Fruit fly (Drosophila melanogaster): Measurements from ENCODE around the gene PIG-Q.

The PIG-Q gene

dm6 chrX:16358670-16359320 is at the start of gene PIG-Q, which contains the start of gene U2af50:
Gene PIG-Q, plus strand, starts transcription at chrX:16359143.
Gene U2af50, minus strand, starts transcription at chrX:16359039.
- TF ChIP-seq noc (tag; optimal IDR thresholded peaks at IDR 0.05) = no peak

DNA sequence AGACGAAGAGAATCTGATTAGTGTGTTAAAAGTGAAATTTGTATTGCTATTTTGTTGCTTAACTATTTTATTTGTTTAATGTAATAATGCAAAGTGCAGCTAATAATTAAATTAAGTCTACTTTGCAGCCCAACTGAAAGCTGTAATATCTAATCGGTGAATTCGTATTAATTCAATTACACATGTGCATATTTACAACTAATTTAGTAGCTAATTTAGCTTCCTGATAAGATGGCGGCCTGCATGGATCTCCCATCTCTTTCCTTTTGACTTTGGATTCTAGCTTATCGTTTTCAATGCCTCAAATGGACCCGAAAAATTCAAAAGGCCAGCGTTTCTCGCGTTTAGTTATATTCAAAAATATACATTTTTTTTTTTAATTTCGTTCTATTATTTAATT is 49.2 kb upstream of the PIG-Q start:
- no peak for TF ChIP-seq noc (tag; optimal IDR thresholded peaks at IDR 0.05)

dm6 chrX:16313078-16313875 is 45.7 kb upstream of the PIG-Q start, which contains the start of the genes CG9915 and SWIP:
Gene CG9915, minus strand, starts transcription at chrX:16313138.
Gene SWIP, plus strand, starts transcription at chrX:16313709.
- no peak for TF ChIP-seq noc (tag; optimal IDR thresholded peaks at IDR 0.05)

DNA sequence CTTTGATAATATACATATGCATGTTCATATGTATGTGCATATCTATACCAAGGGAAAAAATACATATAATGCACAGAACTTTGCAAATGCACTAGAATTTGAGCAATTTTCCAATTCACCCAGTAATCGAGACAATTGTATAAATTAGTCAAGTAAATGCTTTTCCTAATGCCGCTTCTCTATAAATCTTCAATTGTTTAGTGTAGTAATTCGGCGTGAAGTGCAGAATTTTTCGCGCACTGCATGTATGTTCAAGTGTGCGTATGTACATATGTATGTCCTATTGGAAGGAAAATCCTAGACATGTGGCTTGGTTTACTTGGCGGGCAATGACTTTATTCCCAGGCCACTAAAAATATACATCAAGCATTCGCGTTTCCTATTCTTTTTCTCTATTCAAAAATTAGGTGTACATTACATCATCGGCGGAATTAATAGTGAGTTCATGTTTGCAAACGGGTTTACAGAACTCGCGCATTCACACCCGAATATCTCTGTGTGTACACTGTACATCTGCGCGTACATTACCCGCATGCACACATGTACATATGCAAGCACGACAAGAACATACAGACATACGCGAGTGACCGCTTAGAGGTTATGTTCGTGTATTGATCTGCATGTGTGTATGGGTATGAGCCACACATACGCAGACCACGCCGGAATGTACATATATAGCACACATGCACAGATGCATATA is 39.9 kb upstream of the PIG-Q start:
- peak; percentile 8 for TF ChIP-seq noc (tag; optimal IDR thresholded peaks at IDR 0.05)

- TF ChIP-seq noc (tag; optimal IDR thresholded peaks at IDR 0.05) = no peak
Observed at dm6 chrX:16319558-16319924, 39.4 kb upstream of the PIG-Q start.

DNA sequence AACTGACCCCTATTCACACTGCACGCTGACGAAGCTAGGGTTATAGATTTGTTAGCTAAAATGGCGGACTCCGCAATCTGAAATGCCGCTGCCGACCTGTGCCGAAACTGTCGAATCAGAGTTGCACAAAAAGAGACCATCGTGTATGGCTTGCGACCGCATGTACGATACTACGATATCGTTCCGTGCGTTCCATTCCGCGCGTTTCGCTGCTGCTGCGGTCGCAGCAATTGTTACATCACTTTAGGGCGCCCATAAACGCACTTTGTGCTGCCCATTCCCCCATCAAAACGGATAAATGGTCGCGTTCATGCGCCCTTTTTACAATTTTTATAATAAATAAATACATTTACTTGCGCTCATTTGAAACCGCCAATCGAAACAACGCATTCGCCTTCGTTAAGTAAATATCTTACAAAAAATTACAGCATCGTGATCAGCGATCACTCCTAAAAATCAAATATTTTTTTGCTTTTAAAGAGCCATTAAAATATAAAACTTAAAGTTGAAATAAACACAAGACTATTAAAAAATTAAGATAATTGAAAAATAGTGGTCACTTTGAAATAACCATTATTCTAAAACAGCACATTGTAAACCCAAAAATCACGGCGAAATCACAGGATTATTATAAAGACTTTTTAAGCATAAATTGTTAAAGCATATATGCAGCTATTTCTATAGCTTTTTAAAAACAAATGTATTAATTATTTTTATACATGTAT is 38.6 kb upstream of the PIG-Q start, which contains the start of gene Cyp1:
Gene Cyp1, minus strand, starts transcription at position 174 of the 725 bp plus-strand sequence.
- no peak for TF ChIP-seq noc (tag; optimal IDR thresholded peaks at IDR 0.05)

- TF ChIP-seq noc (tag; optimal IDR thresholded peaks at IDR 0.05) = no peak
Observed at dm6 chrX:16321037-16321436, 37.9 kb upstream of the PIG-Q start.

dm6 chrX:16323063-16323462 is 35.9 kb upstream of the PIG-Q start, which contains the start of the genes CG9917 and CG32579:
Gene CG9917, minus strand, starts transcription at chrX:16323231.
Gene CG32579, plus strand, starts transcription at chrX:16323286.
- no peak for TF ChIP-seq noc (tag; optimal IDR thresholded peaks at IDR 0.05)

- TF ChIP-seq noc (tag; optimal IDR thresholded peaks at IDR 0.05) = no peak
Observed at dm6 chrX:16323536-16323935, 35.4 kb upstream of the PIG-Q start.

DNA sequence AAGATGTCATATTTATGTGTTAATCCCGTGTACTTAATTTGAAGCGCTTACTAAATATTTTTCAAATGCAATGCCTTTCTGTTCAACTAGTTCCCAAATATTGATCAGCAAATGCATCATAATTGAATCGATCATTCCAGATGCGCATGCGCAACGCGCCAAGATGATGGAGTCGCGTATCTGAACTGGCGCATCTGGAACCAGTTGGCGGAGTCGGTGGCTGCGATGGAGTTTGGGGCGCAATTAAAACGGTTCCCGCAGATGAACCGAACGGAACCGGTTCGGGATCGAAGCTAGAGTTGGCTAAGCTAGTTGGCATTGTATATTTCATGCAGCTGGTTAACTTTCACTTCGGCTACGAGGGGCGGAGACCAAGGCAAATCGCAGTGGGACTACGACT is 33.5 kb upstream of the PIG-Q start, which contains the start of gene CalpC:
Gene CalpC, plus strand, starts transcription at position 292 of the 400 bp plus-strand sequence.
- no peak for TF ChIP-seq noc (tag; optimal IDR thresholded peaks at IDR 0.05)

DNA sequence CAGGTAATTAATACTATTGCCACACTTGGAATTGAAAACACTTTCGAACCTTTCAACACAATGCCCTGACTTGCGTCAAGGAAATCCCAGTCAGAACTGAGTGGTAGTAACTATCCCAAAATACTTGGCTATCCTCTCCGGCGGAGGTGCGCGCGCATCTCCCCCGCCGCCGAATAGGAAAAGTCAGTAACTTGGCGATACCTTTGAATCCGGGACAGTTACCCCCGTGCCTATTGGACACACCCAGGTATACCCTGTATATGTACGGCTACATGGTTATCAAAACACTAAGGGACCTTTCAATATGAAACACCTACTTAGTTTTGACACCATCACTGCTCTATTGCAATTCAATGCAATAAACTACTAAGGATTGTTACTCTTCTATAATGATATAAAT is 28.3 kb upstream of the PIG-Q start, which contains the start of gene CG9919:
Gene CG9919, minus strand, starts transcription at position 101 of the 400 bp plus-strand sequence.
- TF ChIP-seq noc (tag; optimal IDR thresholded peaks at IDR 0.05) = no peak

- TF ChIP-seq noc (tag; optimal IDR thresholded peaks at IDR 0.05) = no peak
Observed at dm6 chrX:16331562-16332233, 27.2 kb upstream of the PIG-Q start.

- peak; percentile 98 for TF ChIP-seq noc (tag; optimal IDR thresholded peaks at IDR 0.05)
Observed at dm6 chrX:16332615-16333288, 26.2 kb upstream of the PIG-Q start.

- TF ChIP-seq noc (tag; optimal IDR thresholded peaks at IDR 0.05) = no peak
Observed at dm6 chrX:16333434-16334141, 25.4 kb upstream of the PIG-Q start, which contains the start of the genes CG9921 and Dsp1. Gene CG9921, minus strand, starts transcription at chrX:16333600. Gene Dsp1, plus strand, starts transcription at chrX:16333612.
